Fruit fly (Drosophila melanogaster): ENCODE data around the gene CG15892.

Gene CG15892

DNA sequence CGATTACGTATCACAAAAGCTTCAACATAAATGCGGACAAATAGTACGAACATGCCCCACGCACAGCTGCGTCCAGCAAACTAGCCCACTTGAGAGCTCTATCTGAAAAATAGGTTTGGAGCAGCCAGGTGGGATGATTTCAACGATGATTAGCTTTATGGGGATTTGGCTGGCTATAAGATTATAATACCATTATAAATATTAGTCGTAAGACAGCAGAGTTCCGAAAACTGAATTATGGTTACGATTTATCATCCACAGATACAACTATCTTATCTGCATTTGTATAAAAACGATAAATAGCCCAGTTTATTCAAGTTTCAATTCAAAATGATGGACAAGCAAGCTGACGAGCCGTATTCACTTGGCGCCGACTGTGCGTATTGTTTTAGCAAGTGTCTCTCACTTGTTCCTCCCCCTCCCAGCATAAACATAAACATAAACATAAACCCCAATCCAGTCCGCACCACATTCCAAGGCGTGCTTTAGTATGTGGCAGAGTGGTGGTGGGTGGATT, 30.5 kb downstream of the CG15892 start (continued):
- TF ChIP-seq Doc3 (GFP tag; IDR thresholded peaks at IDR 0.05; ENCODE audit: partially characterized antibody) = no peak
- no peak for TF ChIP-seq CG8089 (GFP tag; optimal IDR thresholded peaks at IDR 0.05)
- TF ChIP-seq lmd (GFP tag; IDR thresholded peaks at IDR 0.05) = peak; percentile 77
- TF ChIP-seq CG6175 (GFP tag; IDR thresholded peaks at IDR 0.05) = peak; percentile 45; the same call in 1 of the 3 replicates
- TF ChIP-seq cwo (GFP tag; optimal IDR thresholded peaks at IDR 0.05) = peak; percentile 80
- TF ChIP-seq pum (GFP tag; optimal IDR thresholded peaks at IDR 0.05) = peak; percentile 24
- peak; percentile 15 for TF ChIP-seq CG3407 (GFP tag; optimal IDR thresholded peaks at IDR 0.05)
- peak; percentile 72 for TF ChIP-seq nerfin-1 (tag; optimal IDR thresholded peaks at IDR 0.05)
- TF ChIP-seq fd64A (GFP tag; optimal IDR thresholded peaks at IDR 0.05) = peak; percentile 33
- TF ChIP-seq Usf (GFP tag; optimal IDR thresholded peaks at IDR 0.05) = peak; percentile 34
- TF ChIP-seq CG2678 (tag; optimal IDR thresholded peaks at IDR 0.05) = peak; percentile 91
- TF ChIP-seq crp (GFP tag; optimal IDR thresholded peaks at IDR 0.05) = no peak
- peak; percentile 89 for TF ChIP-seq CG7839 (tag; optimal IDR thresholded peaks at IDR 0.05)
- peak; percentile 51 for TF ChIP-seq CG31365 (tag; optimal IDR thresholded peaks at IDR 0.05)
- peak; percentile 92 for TF ChIP-seq Fer1 (GFP tag; optimal IDR thresholded peaks at IDR 0.05)
- TF ChIP-seq CG4730 (GFP tag; IDR thresholded peaks at IDR 0.05) = peak; percentile 49; the same call in 1 of the 2 replicates
- peak; percentile 59 for TF ChIP-seq CG1647 (GFP tag; optimal IDR thresholded peaks at IDR 0.05)
- peak; percentile 29; the same call in 1 of the 2 replicates for TF ChIP-seq H2.0 (GFP tag; IDR thresholded peaks at IDR 0.05)
- peak; percentile 76 for TF ChIP-seq Sox102F (GFP tag; optimal IDR thresholded peaks at IDR 0.05)
- no peak for TF ChIP-seq CG15479 (GFP tag; optimal IDR thresholded peaks at IDR 0.05)
- TF ChIP-seq pita (GFP tag; optimal IDR thresholded peaks at IDR 0.05) = no peak
- peak; percentile 50 for TF ChIP-seq CG31388 (GFP tag; optimal IDR thresholded peaks at IDR 0.05)
- no peak for TF ChIP-seq sna (GFP tag; IDR thresholded peaks at IDR 0.05; ENCODE audit: partially characterized antibody)
- no peak for TF ChIP-seq br (optimal IDR thresholded peaks at IDR 0.05)
- TF ChIP-seq HLHmδ (GFP tag; optimal IDR thresholded peaks at IDR 0.05) = no peak
- TF ChIP-seq pnt (GFP tag; optimal IDR thresholded peaks at IDR 0.05) = no peak
- TF ChIP-seq oc (tag; optimal IDR thresholded peaks at IDR 0.05) = peak; percentile 27
- TF ChIP-seq hth (optimal IDR thresholded peaks at IDR 0.05) = no peak
- peak; percentile 84 for TF ChIP-seq bcd (GFP tag; optimal IDR thresholded peaks at IDR 0.05)
- peak; percentile 24; the same call in 2 of the 3 replicates for TF ChIP-seq CG14050 (GFP tag; IDR thresholded peaks at IDR 0.05)
- TF ChIP-seq CG12071 (GFP tag; optimal IDR thresholded peaks at IDR 0.05) = peak; percentile 74
- TF ChIP-seq rib (GFP tag; IDR thresholded peaks at IDR 0.05) = peak; percentile 48; the same call in 1 of the 2 replicates
- no peak for TF ChIP-seq CG12236 (GFP tag; optimal IDR thresholded peaks at IDR 0.05)
- TF ChIP-seq Hsf (GFP tag; optimal IDR thresholded peaks at IDR 0.05) = peak; percentile 54
- no peak for TF ChIP-seq ash1 (GFP tag; optimal IDR thresholded peaks at IDR 0.05)
- peak; percentile 86 for TF ChIP-seq CG11504 (tag; optimal IDR thresholded peaks at IDR 0.05)
- 0 out of 3 replicates have a peak, but pooled peaks have one; percentile 41 for TF ChIP-seq CG11560 (tag; IDR thresholded peaks at IDR 0.05)
- TF ChIP-seq yki (optimal IDR thresholded peaks at IDR 0.05) = no peak
- TF ChIP-seq CG1603 (tag; optimal IDR thresholded peaks at IDR 0.05) = peak; percentile 63
- peak; percentile 16 for TF ChIP-seq CG33213 (GFP tag; optimal IDR thresholded peaks at IDR 0.05)
- no peak for TF ChIP-seq maf-S (GFP tag; optimal IDR thresholded peaks at IDR 0.05)
- no peak for TF ChIP-seq Dfd (GFP tag; optimal IDR thresholded peaks at IDR 0.05)
- TF ChIP-seq jumu (GFP tag; optimal IDR thresholded peaks at IDR 0.05) = no peak
- peak; percentile 43 for TF ChIP-seq crc (GFP tag; optimal IDR thresholded peaks at IDR 0.05)
- TF ChIP-seq H15 (GFP tag; IDR thresholded peaks at IDR 0.05) = no peak
- peak; percentile 69 for TF ChIP-seq CG1233 (GFP tag; optimal IDR thresholded peaks at IDR 0.05)
- TF ChIP-seq CG18599 (GFP tag; optimal IDR thresholded peaks at IDR 0.05) = peak; percentile 93
- peak; percentile 84 for TF ChIP-seq mirr (GFP tag; optimal IDR thresholded peaks at IDR 0.05)
- no peak for TF ChIP-seq usp (GFP tag; optimal IDR thresholded peaks at IDR 0.05)
- TF ChIP-seq CG15269 (tag; optimal IDR thresholded peaks at IDR 0.05) = peak; percentile 85
- peak; percentile 66 for TF ChIP-seq Ada2b (GFP tag; IDR thresholded peaks at IDR 0.05)
